Fruit fly (Drosophila melanogaster) whole organism, embryonic: ENCODE measurements around the gene CG13676.

Experiments used
- CG11085 ChIP-seq: fragments of 200-800 bp; sonication (Bioruptor generic); IDR thresholded peaks from 2 replicates; pipeline ENCODE4 v1.3.6; 2022; ENCODE audit warnings: missing biosample characterization, missing genetic modification characterization
- CG11695 ChIP-seq: fragments of 200-800 bp; sonication (Bioruptor generic); IDR thresholded peaks from 3 replicates; pipeline ENCODE4 v1.3.6; 2022; ENCODE audit warnings: missing biosample characterization, missing genetic modification characterization
- CG11723 ChIP-seq: fragments of 200-800 bp; sonication (Bioruptor generic); optimal IDR thresholded peaks from 2 replicates; lab custom pipeline; 2017; ENCODE audit warnings: missing biosample characterization, mild to moderate bottlenecking, missing genetic modification characterization
- CG12219 ChIP-seq: fragments of 200-800 bp; sonication (Bioruptor generic); optimal IDR thresholded peaks from 3 replicates; lab custom pipeline; 2018; ENCODE audit warnings: missing biosample characterization, mild to moderate bottlenecking, missing genetic modification characterization
- CG13287 ChIP-seq: fragments of 200-800 bp; sonication (Bioruptor generic); IDR thresholded peaks from 2 replicates; pipeline ENCODE4 v1.3.6; 2022; ENCODE audit warnings: missing biosample characterization, missing genetic modification characterization; ENCODE audit not compliant: partially characterized antibody
- CG13775 ChIP-seq: fragments of 200-800 bp; sonication (Bioruptor generic); optimal IDR thresholded peaks from 3 replicates; lab custom pipeline; 2017; ENCODE audit warnings: missing biosample characterization, mild to moderate bottlenecking, missing genetic modification characterization
- CG15269 ChIP-seq: fragments of 200-800 bp; sonication (Bioruptor generic); optimal IDR thresholded peaks from 2 replicates; lab custom pipeline; 2018; ENCODE audit warnings: missing biosample characterization, mild to moderate bottlenecking, missing genetic modification characterization, moderate library complexity
- CG16863 ChIP-seq: fragments of 200-800 bp; sonication (Bioruptor generic); optimal IDR thresholded peaks from 3 replicates; lab custom pipeline; 2016; ENCODE audit warnings: missing biosample characterization, missing genetic modification characterization
- CG17829 ChIP-seq: fragments of 200-800 bp; optimal IDR thresholded peaks from 2 replicates; lab custom pipeline; 2019; ENCODE audit warnings: missing biosample characterization, mild to moderate bottlenecking, missing genetic modification characterization, moderate library complexity
- CG18262 ChIP-seq: fragments of 200-800 bp; optimal IDR thresholded peaks from 3 replicates; lab custom pipeline; 2019; ENCODE audit warnings: missing biosample characterization, mild to moderate bottlenecking, missing genetic modification characterization, moderate library complexity
- CG18619 ChIP-seq: fragments of 200-800 bp; sonication (Bioruptor generic); optimal IDR thresholded peaks from 3 replicates; lab custom pipeline; 2017; ENCODE audit warnings: missing biosample characterization, mild to moderate bottlenecking, missing genetic modification characterization
- CG31388 ChIP-seq: fragments of 200-800 bp; sonication (Bioruptor generic); optimal IDR thresholded peaks from 2 replicates; lab custom pipeline; 2016; ENCODE audit warnings: missing biosample characterization, missing genetic modification characterization
- CG34376 ChIP-seq: fragments of 200-800 bp; sonication (Bioruptor generic); optimal IDR thresholded peaks from 2 replicates; lab custom pipeline; 2018; ENCODE audit warnings: missing biosample characterization, mild to moderate bottlenecking, missing genetic modification characterization
- CG3838 ChIP-seq: fragments of 200-800 bp; sonication (Bioruptor generic); optimal IDR thresholded peaks from 3 replicates; lab custom pipeline; 2016; ENCODE audit warnings: missing biosample characterization, missing genetic modification characterization
- CG3995 ChIP-seq: fragments of 200-800 bp; sonication (Bioruptor generic); optimal IDR thresholded peaks from 3 replicates; lab custom pipeline; 2016; ENCODE audit warnings: missing biosample characterization, missing genetic modification characterization
- CG4282 ChIP-seq: fragments of 200-800 bp; sonication (Bioruptor generic); optimal IDR thresholded peaks from 2 replicates; lab custom pipeline; 2016; ENCODE audit warnings: missing biosample characterization, missing genetic modification characterization
- CG4328 ChIP-seq: fragments of 200-800 bp; sonication (Bioruptor generic); optimal IDR thresholded peaks from 3 replicates; lab custom pipeline; 2017; ENCODE audit warnings: missing biosample characterization, missing genetic modification reagents, missing genetic modification characterization
- CG5180 ChIP-seq: fragments of 200-800 bp; sonication (Bioruptor generic); optimal IDR thresholded peaks from 3 replicates; lab custom pipeline; 2017; ENCODE audit warnings: missing biosample characterization, missing genetic modification characterization, mild to moderate bottlenecking, moderate library complexity, missing genetic modification reagents
- CG9727 ChIP-seq: fragments of 200-800 bp; sonication (Bioruptor generic); optimal IDR thresholded peaks from 3 replicates; lab custom pipeline; 2017; ENCODE audit warnings: missing biosample characterization, mild to moderate bottlenecking, missing genetic modification characterization
- CoRest ChIP-seq: fragments of 200-800 bp; sonication (Bioruptor generic); optimal IDR thresholded peaks from 3 replicates; lab custom pipeline; 2018; ENCODE audit warnings: missing biosample characterization, mild to moderate bottlenecking, missing genetic modification characterization, moderate library complexity
- Dip2 ChIP-seq: fragments of 200-800 bp; sonication (Bioruptor generic); IDR thresholded peaks from 2 replicates; pipeline ENCODE4 v1.3.6; 2022; ENCODE audit warnings: missing biosample characterization, missing genetic modification characterization
- Hr3 ChIP-seq: fragments of 200-800 bp; sonication (Bioruptor generic); optimal IDR thresholded peaks from 3 replicates; lab custom pipeline; 2016; ENCODE audit warnings: missing biosample characterization, missing genetic modification characterization
- Hr51 ChIP-seq, 2 experiments: fragments of 200-800 bp; sonication (Bioruptor generic); optimal IDR thresholded peaks; 2 replicates in 1 of 2; 3 replicates in 1 of 2; lab custom pipeline; 2016 to 2018; ENCODE audit warnings: missing biosample characterization in 2 of 2, missing genetic modification characterization in 2 of 2, mild to moderate bottlenecking in 1 of 2, moderate library complexity in 1 of 2
- Lhr ChIP-seq: fragments of 200-800 bp; sonication (Bioruptor generic); optimal IDR thresholded peaks from 3 replicates; lab custom pipeline; 2017; ENCODE audit warnings: mild to moderate bottlenecking, missing biosample characterization, missing genetic modification reagents, missing genetic modification characterization
- NC2α ChIP-seq: fragments of 200-800 bp; sonication (Bioruptor generic); optimal IDR thresholded peaks from 2 replicates; lab custom pipeline; 2016; ENCODE audit warnings: missing biosample characterization, missing genetic modification characterization
- Side ChIP-seq: fragments of 200-800 bp; sonication (Bioruptor generic); optimal IDR thresholded peaks from 2 replicates; lab custom pipeline; 2016; ENCODE audit warnings: missing biosample characterization, missing genetic modification characterization
- Usf ChIP-seq: fragments of 200-800 bp; sonication (Bioruptor generic); optimal IDR thresholded peaks from 2 replicates; lab custom pipeline; 2017; ENCODE audit warnings: missing genotype, missing biosample characterization, missing genetic modification characterization
- ato ChIP-seq: fragments of 200-800 bp; sonication (Bioruptor generic); IDR thresholded peaks from 2 replicates; pipeline ENCODE4 v1.3.6; 2022; ENCODE audit warnings: missing biosample characterization, missing genetic modification characterization; ENCODE audit not compliant: partially characterized antibody
- bigmax ChIP-seq: fragments of 200-800 bp; sonication (Bioruptor generic); optimal IDR thresholded peaks from 2 replicates; lab custom pipeline; 2018; ENCODE audit warnings: missing biosample characterization, mild to moderate bottlenecking, missing genetic modification characterization
- bowl ChIP-seq: fragments of 200-800 bp; sonication (Bioruptor generic); IDR thresholded peaks from 2 replicates; pipeline ENCODE4 v1.3.6; 2022; ENCODE audit warnings: missing biosample characterization, missing genetic modification characterization
- cato ChIP-seq: fragments of 200-800 bp; sonication (Bioruptor generic); optimal IDR thresholded peaks from 2 replicates; lab custom pipeline; 2016; ENCODE audit warnings: missing biosample characterization, missing genetic modification characterization, borderline replicate concordance
- caup ChIP-seq: fragments of 200-800 bp; sonication (Bioruptor generic); optimal IDR thresholded peaks from 3 replicates; lab custom pipeline; 2017; ENCODE audit warnings: missing biosample characterization, mild to moderate bottlenecking, missing genetic modification characterization, moderate library complexity; ENCODE audit not compliant: severe bottlenecking
- crol ChIP-seq: fragments of 200-800 bp; sonication (Bioruptor generic); IDR thresholded peaks from 2 replicates; pipeline ENCODE4 v1.3.6; 2022; ENCODE audit warnings: missing biosample characterization, missing genetic modification characterization
- dm ChIP-seq: fragments of 200-800 bp; sonication (Bioruptor generic); optimal IDR thresholded peaks from 3 replicates; lab custom pipeline; 2016; ENCODE audit warnings: missing biosample characterization, missing genetic modification characterization
- esg ChIP-seq: fragments of 200-800 bp; sonication (Bioruptor generic); conservative IDR thresholded peaks from 2 replicates; pipeline ENCODE4 v1.3.6; 2022; ENCODE audit warnings: missing biosample characterization, missing genetic modification characterization
- gcm ChIP-seq: fragments of 200-800 bp; sonication (Bioruptor generic); optimal IDR thresholded peaks from 2 replicates; lab custom pipeline; 2019; ENCODE audit warnings: missing biosample characterization, mild to moderate bottlenecking, missing genetic modification characterization, moderate library complexity
- h ChIP-seq: fragments of >200 bp; optimal IDR thresholded peaks from 2 replicates; lab custom pipeline; 2017
- hb ChIP-seq: fragments of 200-800 bp; sonication (Bioruptor generic); IDR thresholded peaks from 3 replicates; pipeline ENCODE4 v1.3.6; 2022; ENCODE audit warnings: missing biosample characterization, missing genetic modification characterization; ENCODE audit not compliant: partially characterized antibody
- inv ChIP-seq: fragments of 200-800 bp; sonication (Bioruptor generic); IDR thresholded peaks from 2 replicates; pipeline ENCODE4 v1.3.6; 2022; ENCODE audit warnings: missing biosample characterization, missing genetic modification characterization; ENCODE audit not compliant: partially characterized antibody
- nerfin-1 ChIP-seq: fragments of 200-800 bp; sonication (Bioruptor generic); optimal IDR thresholded peaks from 3 replicates; lab custom pipeline; 2019; ENCODE audit warnings: missing biosample characterization, mild to moderate bottlenecking, missing genetic modification characterization, moderate library complexity
- nerfin-2 ChIP-seq: fragments of 200-800 bp; sonication (Bioruptor generic); IDR thresholded peaks from 2 replicates; pipeline ENCODE4 v1.3.6; 2022; ENCODE audit warnings: missing biosample characterization, missing genetic modification characterization; ENCODE audit not compliant: partially characterized antibody
- nom ChIP-seq: fragments of 200-800 bp; sonication (Bioruptor generic); optimal IDR thresholded peaks from 2 replicates; lab custom pipeline; 2017; ENCODE audit warnings: missing biosample characterization, missing genetic modification characterization, mild to moderate bottlenecking, moderate library complexity, missing genetic modification reagents
- pb ChIP-seq: fragments of 200-800 bp; sonication (Bioruptor generic); optimal IDR thresholded peaks from 3 replicates; lab custom pipeline; 2016; ENCODE audit warnings: missing biosample characterization, missing genetic modification characterization
- peb ChIP-seq: fragments of 200-800 bp; sonication (Bioruptor generic); IDR thresholded peaks from 2 replicates; pipeline ENCODE4 v1.3.6; 2022; ENCODE audit warnings: missing biosample characterization, missing genetic modification characterization
- shn ChIP-seq: fragments of 200-800 bp; sonication (Bioruptor generic); optimal IDR thresholded peaks from 3 replicates; lab custom pipeline; 2016; ENCODE audit warnings: missing biosample characterization, missing genetic modification characterization
- tll ChIP-seq, 2 experiments: fragments of 200-800 bp in 1 of 2; fragments of >200 bp in 1 of 2; sonication (Bioruptor generic) in 1 of 2; optimal IDR thresholded peaks; 2 replicates each; lab custom pipeline; 2017 to 2019; ENCODE audit warnings: missing biosample characterization in 2 of 2, missing genetic modification characterization in 2 of 2, mild to moderate bottlenecking in 1 of 2, moderate library complexity in 1 of 2
- z ChIP-seq: fragments of 200-800 bp; sonication (Bioruptor generic); IDR thresholded peaks from 3 replicates; pipeline ENCODE4 v1.3.6; 2022; ENCODE audit warnings: missing biosample characterization, missing genetic modification characterization

The CG13676 gene

dm6 chr3L:8186627-8187396 lies 35.2 kb upstream of the CG13676 start, which contains the start of the genes ERR and Atg18a (continued):
- TF ChIP-seq caup (GFP tag; lab: Kevin White, UChicago) (peak; percentile 74), CG18262 (tag; lab: Kevin White, UChicago) (peak; percentile 79), crol (GFP tag; lab: Robert Waterston, UW) (no peak), bigmax (GFP tag; lab: Kevin White, UChicago) (no peak), CG17829 (peak; percentile 89), CG11695 (peak; percentile 70; the same call in 1 of the 3 replicates), CG3838 (GFP tag; lab: Kevin White, UChicago) (peak; percentile 28), Usf (GFP tag; lab: Kevin White, UChicago) (peak; percentile 88), CG13775 (GFP tag; lab: Kevin White, UChicago) (peak; percentile 90), gcm (GFP tag; lab: Kevin White, UChicago) (peak; percentile 49), CG11085 (GFP tag; lab: Robert Waterston, UW) (peak; percentile 88), CG4328 (GFP tag; lab: Kevin White, UChicago) (peak; percentile 65), Side (GFP tag; lab: Kevin White, UChicago) (peak; percentile 68), NC2α (GFP tag; lab: Kevin White, UChicago) (peak; percentile 57), h (lab: Kevin White, UChicago) (no peak), CG3995 (GFP tag; lab: Kevin White, UChicago) (peak; percentile 51), CG9727 (GFP tag; lab: Kevin White, UChicago) (peak; percentile 84), Lhr (peak; percentile 82), CG16863 (peak; percentile 51), CG12219 (GFP tag; lab: Kevin White, UChicago) (no peak), CG31388 (GFP tag; lab: Kevin White, UChicago) (peak; percentile 41), Hr51 (GFP tag; optimal IDR thresholded peaks at IDR 0.05; lab: Kevin White, UChicago) (peak; percentile 72 to 79), CG18619 (GFP tag; lab: Kevin White, UChicago) (peak; percentile 86), CG15269 (tag; lab: Kevin White, UChicago) (peak; percentile 85), CG13287 (GFP tag; lab: Robert Waterston, UW) (peak; percentile 70), CoRest (tag; lab: Kevin White, UChicago) (peak; percentile 92), cato (peak; percentile 59), CG11723 (GFP tag; lab: Kevin White, UChicago) (no peak), esg (GFP tag; lab: Robert Waterston, UW) (peak; percentile 87), nom (no peak), Hr3 (GFP tag; lab: Kevin White, UChicago) (peak; percentile 91), nerfin-1 (tag; lab: Kevin White, UChicago) (peak; percentile 72), ato (GFP tag; lab: Robert Waterston, UW) (no peak), hb (GFP tag; lab: Robert Waterston, UW) (0 out of 3 replicates have a peak, but pooled peaks have one; percentile 45), bowl (GFP tag; lab: Robert Waterston, UW) (no peak), shn (GFP tag; lab: Kevin White, UChicago) (peak; percentile 82), CG4282 (peak; percentile 4), CG5180 (GFP tag; lab: Kevin White, UChicago) (peak; percentile 19), CG34376 (GFP tag; lab: Kevin White, UChicago) (peak; percentile 57), pb (peak; percentile 65), dm (GFP tag; lab: Kevin White, UChicago) (peak; percentile 69), tll (GFP tag; optimal IDR thresholded peaks at IDR 0.05; lab: Kevin White, UChicago) (peak in 1 of 2 experiments; percentile 90), inv (peak; percentile 61; the same call in 1 of the 2 replicates), Dip2 (GFP tag; lab: Robert Waterston, UW) (peak; percentile 61), z (no peak), peb (peak; percentile 73; the same call in 1 of the 2 replicates), nerfin-2 (0 out of 2 replicates have a peak, but pooled peaks have one; percentile 26)
